Fruit fly (Drosophila melanogaster) S2 (cell line): ENCODE measurements around the gene Ocho.

Experiments
- CG8478 ChIP-seq: fragments of >200 bp; optimal IDR thresholded peaks from 2 replicates; lab custom pipeline; 2018
- CTCF ChIP-seq, 2 experiments: fragments of >200 bp; optimal IDR thresholded peaks; 2 replicates each; lab custom pipeline; 2018

DNA sequence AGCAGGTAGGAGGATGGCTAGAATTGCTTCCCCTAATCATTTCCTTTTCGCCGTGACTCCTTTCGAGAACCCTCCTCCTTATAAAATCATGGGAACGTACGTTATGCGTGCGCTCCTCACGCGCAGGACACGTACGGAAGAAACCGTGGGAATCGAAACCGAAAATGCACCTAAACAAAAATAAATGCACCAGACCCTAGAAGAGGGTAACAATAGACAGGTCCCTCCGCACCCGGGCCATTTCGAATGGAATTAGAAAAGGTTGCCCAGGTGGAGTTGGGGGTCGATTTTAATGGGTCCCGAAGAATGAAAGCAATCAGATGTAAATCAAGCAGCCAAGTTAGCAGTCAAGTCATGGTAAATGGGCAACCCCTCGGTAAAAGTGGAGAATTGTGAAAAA lies 4.7 kb downstream of the Ocho start, which contains the start of gene CG3349:
- no peak for TF ChIP-seq CG8478 (lab: Kevin White, UChicago)
- no peak for TF ChIP-seq CTCF (optimal IDR thresholded peaks at IDR 0.05; lab: Kevin White, UChicago)
